Worm (Caenorhabditis elegans) whole organism, young adult: ENCODE data around the gene cup-15.

Source experiments
- K11D2.4 ChIP-seq: fragments of 200-800 bp; sonication (Bioruptor generic); IDR thresholded peaks from 2 replicates; pipeline ENCODE4 v1.3.6; 2022; ENCODE audit warnings: missing genetic modification reagents, missing genetic modification characterization, missing compliant biosample characterization
- ceh-40 ChIP-seq: fragments of 200-800 bp; sonication (Bioruptor generic); IDR thresholded peaks from 2 replicates; pipeline ENCODE4 v1.3.6; 2022; ENCODE audit warnings: missing genetic modification characterization, missing compliant biosample characterization
- die-1 ChIP-seq: sonication (generic microtip); optimal IDR thresholded peaks from 2 replicates; lab custom pipeline; 2016; ENCODE audit warnings: missing genotype, mild to moderate bottlenecking, missing genetic modification characterization, missing compliant biosample characterization
- lin-35 ChIP-seq, 3 experiments: fragments of 150-350 bp in 2 of 3; sonication (generic microtip) in 1 of 3; optimal IDR thresholded peaks; 2 replicates each; lab custom pipeline; 2014 to 2018; ENCODE audit warnings: missing biosample characterization in 3 of 3, missing genetic modification characterization in 3 of 3, missing genetic modification reagents in 3 of 3
- unc-130 ChIP-seq: sonication (generic microtip); optimal IDR thresholded peaks from 2 replicates; lab custom pipeline; 2016; ENCODE audit warnings: missing genetic modification reagents, missing genetic modification characterization, missing compliant biosample characterization
- ztf-26 ChIP-seq: sonication (generic microtip); optimal IDR thresholded peaks from 2 replicates; lab custom pipeline; 2017; ENCODE audit warnings: missing genetic modification characterization, missing compliant biosample characterization

ce11 chrII:9347444-9347843, 5.4 kb upstream of the cup-15 start:
- TF ChIP-seq die-1 (tag; lab: Kevin White, UChicago) (no peak), lin-35 (GFP tag; optimal IDR thresholded peaks at IDR 0.05; lab: Kevin White, UChicago) (no peak), K11D2.4 (no peak), unc-130 (GFP tag; lab: Kevin White, UChicago) (no peak), ztf-26 (tag; lab: Kevin White, UChicago) (no peak), ceh-40 (GFP tag; lab: Robert Waterston, UW) (no peak)
